Worm (Caenorhabditis elegans) whole organism, late embryonic: ENCODE results near the gene smim-14.

Experiments used
- C08G9.2 ChIP-seq: sonication (generic microtip); optimal IDR thresholded peaks from 2 replicates; lab custom pipeline; 2016; ENCODE audit warnings: mild to moderate bottlenecking, missing genetic modification characterization, moderate library complexity, missing compliant biosample characterization
- C38D4.7 ChIP-seq: fragments of 200-800 bp; sonication (Bioruptor generic); optimal IDR thresholded peaks from 2 replicates; lab custom pipeline; 2018; ENCODE audit warnings: mild to moderate bottlenecking, missing genetic modification characterization, moderate library complexity, missing compliant biosample characterization
- F13H6.1 ChIP-seq: sonication (generic microtip); optimal IDR thresholded peaks from 2 replicates; lab custom pipeline; 2016; ENCODE audit warnings: missing genetic modification characterization, missing compliant biosample characterization
- K02D7.2 ChIP-seq: sonication (generic microtip); optimal IDR thresholded peaks from 2 replicates; lab custom pipeline; 2017; ENCODE audit warnings: mild to moderate bottlenecking, missing genetic modification characterization, missing compliant biosample characterization
- ceh-14 ChIP-seq: sonication (generic microtip); optimal IDR thresholded peaks from 2 replicates; lab custom pipeline; 2016; ENCODE audit warnings: missing genotype, missing genetic modification characterization, missing compliant biosample characterization
- ceh-18 ChIP-seq: sonication (generic microtip); optimal IDR thresholded peaks from 2 replicates; lab custom pipeline; 2016; ENCODE audit warnings: missing genetic modification characterization, missing compliant biosample characterization
- ceh-19 ChIP-seq: fragments of 200-800 bp; sonication (Bioruptor generic); optimal IDR thresholded peaks from 2 replicates; lab custom pipeline; 2018; ENCODE audit warnings: mild to moderate bottlenecking, missing genetic modification characterization, missing compliant biosample characterization
- ceh-2 ChIP-seq: sonication (generic microtip); optimal IDR thresholded peaks from 2 replicates; lab custom pipeline; 2016; ENCODE audit warnings: missing genotype, missing genetic modification characterization, missing compliant biosample characterization
- ceh-24 ChIP-seq: sonication (generic microtip); optimal IDR thresholded peaks from 2 replicates; lab custom pipeline; 2016; ENCODE audit warnings: mild to moderate bottlenecking, missing genetic modification characterization, missing compliant biosample characterization
- ceh-30 ChIP-seq: fragments of 150-350 bp; optimal IDR thresholded peaks from 2 replicates; lab custom pipeline; 2014; ENCODE audit warnings: missing biosample characterization, missing genetic modification characterization
- ceh-31 ChIP-seq: sonication (generic microtip); optimal IDR thresholded peaks from 2 replicates; lab custom pipeline; 2016; ENCODE audit warnings: missing genetic modification characterization, missing compliant biosample characterization
- ceh-34 ChIP-seq: sonication (generic microtip); optimal IDR thresholded peaks from 2 replicates; lab custom pipeline; 2016; ENCODE audit warnings: mild to moderate bottlenecking, missing genetic modification characterization, missing compliant biosample characterization
- ceh-48 ChIP-seq: sonication (generic microtip); optimal IDR thresholded peaks from 2 replicates; lab custom pipeline; 2016; ENCODE audit warnings: missing genetic modification characterization, inconsistent platforms, missing compliant biosample characterization
- ceh-6 ChIP-seq: fragments of 200-800 bp; sonication (Bioruptor generic); optimal IDR thresholded peaks from 2 replicates; lab custom pipeline; 2018; ENCODE audit warnings: mild to moderate bottlenecking, missing genetic modification characterization, missing compliant biosample characterization
- ceh-9 ChIP-seq: sonication (generic microtip); optimal IDR thresholded peaks from 2 replicates; lab custom pipeline; 2016; ENCODE audit warnings: mild to moderate bottlenecking, missing genetic modification characterization, inconsistent platforms, missing compliant biosample characterization
- dmd-4 ChIP-seq: sonication (generic microtip); optimal IDR thresholded peaks from 2 replicates; lab custom pipeline; 2016; ENCODE audit warnings: borderline replicate concordance, missing genetic modification characterization, missing compliant biosample characterization
- dve-1 ChIP-seq: sonication (generic microtip); optimal IDR thresholded peaks from 2 replicates; lab custom pipeline; 2017; ENCODE audit warnings: antibody characterized with exemption, mild to moderate bottlenecking, missing genetic modification characterization, missing compliant biosample characterization
- ets-4 ChIP-seq: sonication (generic microtip); optimal IDR thresholded peaks from 2 replicates; lab custom pipeline; 2016; ENCODE audit warnings: missing genetic modification characterization, missing compliant biosample characterization
- fkh-6 ChIP-seq: sonication (generic microtip); optimal IDR thresholded peaks from 2 replicates; lab custom pipeline; 2016; ENCODE audit warnings: missing genetic modification characterization, missing compliant biosample characterization
- gmeb-2 ChIP-seq: sonication (generic microtip); optimal IDR thresholded peaks from 2 replicates; lab custom pipeline; 2016; ENCODE audit warnings: missing genetic modification characterization, inconsistent platforms, missing compliant biosample characterization
- hlh-30 ChIP-seq: sonication (generic microtip); optimal IDR thresholded peaks from 2 replicates; lab custom pipeline; 2017; ENCODE audit warnings: antibody characterized with exemption, missing genetic modification characterization, missing compliant biosample characterization; ENCODE audit not compliant: insufficient read depth
- hlh-6 ChIP-seq: sonication (generic microtip); optimal IDR thresholded peaks from 2 replicates; lab custom pipeline; 2016; ENCODE audit warnings: missing genotype, missing genetic modification characterization, missing compliant biosample characterization
- madf-2 ChIP-seq: sonication (generic microtip); optimal IDR thresholded peaks from 2 replicates; lab custom pipeline; 2017; ENCODE audit warnings: missing genetic modification characterization, missing compliant biosample characterization
- mec-3 ChIP-seq: sonication (generic microtip); optimal IDR thresholded peaks from 2 replicates; lab custom pipeline; 2016; ENCODE audit warnings: borderline replicate concordance, missing genetic modification characterization, missing compliant biosample characterization
- nfya-1 ChIP-seq: sonication (generic microtip); optimal IDR thresholded peaks from 2 replicates; lab custom pipeline; 2017; ENCODE audit warnings: missing genetic modification characterization, mild to moderate bottlenecking, missing compliant biosample characterization, antibody characterized with exemption, moderate library complexity
- nhr-11 ChIP-seq: fragments of 150-350 bp; optimal IDR thresholded peaks from 2 replicates; lab custom pipeline; 2014; ENCODE audit warnings: missing biosample characterization, missing genetic modification characterization
- nhr-232 ChIP-seq: sonication (generic microtip); optimal IDR thresholded peaks from 2 replicates; lab custom pipeline; 2016; ENCODE audit warnings: missing genetic modification characterization, missing compliant biosample characterization
- npax-4 ChIP-seq: sonication (generic microtip); optimal IDR thresholded peaks from 2 replicates; lab custom pipeline; 2016; ENCODE audit warnings: missing genetic modification characterization, missing compliant biosample characterization
- odd-2 ChIP-seq: sonication (generic microtip); optimal IDR thresholded peaks from 2 replicates; lab custom pipeline; 2017; ENCODE audit warnings: antibody characterized with exemption, mild to moderate bottlenecking, missing genetic modification characterization, missing compliant biosample characterization
- pax-1 ChIP-seq: fragments of 150-350 bp; optimal IDR thresholded peaks from 2 replicates; lab custom pipeline; 2014; ENCODE audit warnings: missing biosample characterization, missing genetic modification characterization
- pha-2 ChIP-seq: sonication (generic microtip); optimal IDR thresholded peaks from 2 replicates; lab custom pipeline; 2017; ENCODE audit warnings: mild to moderate bottlenecking, missing genetic modification characterization, missing compliant biosample characterization
- pha-4 ChIP-seq: fragments of 150-350 bp; optimal IDR thresholded peaks from 2 replicates; lab custom pipeline; 2018; ENCODE audit warnings: missing biosample characterization, missing genetic modification reagents, missing genetic modification characterization
- pqm-1 ChIP-seq: sonication (generic microtip); optimal IDR thresholded peaks from 2 replicates; lab custom pipeline; 2016; ENCODE audit warnings: missing genetic modification characterization, missing compliant biosample characterization
- rnt-1 ChIP-seq: sonication (generic microtip); optimal IDR thresholded peaks from 2 replicates; lab custom pipeline; 2016; ENCODE audit warnings: missing genetic modification characterization, missing compliant biosample characterization
- sdc-2 ChIP-seq: sonication (generic microtip); optimal IDR thresholded peaks from 2 replicates; lab custom pipeline; 2016; ENCODE audit warnings: missing genotype, missing genetic modification characterization, missing compliant biosample characterization
- syd-9 ChIP-seq: sonication (generic microtip); optimal IDR thresholded peaks from 2 replicates; lab custom pipeline; 2016; ENCODE audit warnings: mild to moderate bottlenecking, missing genetic modification characterization, moderate library complexity, missing compliant biosample characterization
- tbx-2 ChIP-seq: sonication (generic microtip); optimal IDR thresholded peaks from 2 replicates; lab custom pipeline; 2016; ENCODE audit warnings: missing genetic modification characterization, missing compliant biosample characterization
- tbx-7 ChIP-seq: sonication (generic microtip); optimal IDR thresholded peaks from 2 replicates; lab custom pipeline; 2016; ENCODE audit warnings: missing genotype, missing genetic modification characterization, missing compliant biosample characterization
- unc-3 ChIP-seq, 2 experiments: fragments of 200-800 bp in 1 of 2; sonication (Bioruptor generic) in 1 of 2; sonication (generic microtip) in 1 of 2; conservative IDR thresholded peaks in 1 of 2; optimal IDR thresholded peaks in 1 of 2; 2 replicates each; pipeline versions ENCODE4 v1.3.6 to Lab custom; 2016 to 2022; ENCODE audit warnings: missing compliant biosample characterization in 2 of 2, missing genetic modification characterization in 2 of 2, missing genetic modification reagents in 1 of 2
- unc-42 ChIP-seq: sonication (generic microtip); optimal IDR thresholded peaks from 2 replicates; lab custom pipeline; 2016; ENCODE audit warnings: missing genotype, missing genetic modification characterization, missing compliant biosample characterization
- unc-55 ChIP-seq: sonication (generic microtip); optimal IDR thresholded peaks from 2 replicates; lab custom pipeline; 2017; ENCODE audit warnings: missing biosample characterization, missing genetic modification reagents, missing genetic modification characterization
- unc-86 ChIP-seq: sonication (generic microtip); optimal IDR thresholded peaks from 2 replicates; lab custom pipeline; 2016; ENCODE audit warnings: missing genetic modification characterization, missing compliant biosample characterization
- ztf-16 ChIP-seq: sonication (generic microtip); optimal IDR thresholded peaks from 2 replicates; lab custom pipeline; 2017; ENCODE audit warnings: missing genetic modification characterization, missing compliant biosample characterization

smim-14 gene

DNA sequence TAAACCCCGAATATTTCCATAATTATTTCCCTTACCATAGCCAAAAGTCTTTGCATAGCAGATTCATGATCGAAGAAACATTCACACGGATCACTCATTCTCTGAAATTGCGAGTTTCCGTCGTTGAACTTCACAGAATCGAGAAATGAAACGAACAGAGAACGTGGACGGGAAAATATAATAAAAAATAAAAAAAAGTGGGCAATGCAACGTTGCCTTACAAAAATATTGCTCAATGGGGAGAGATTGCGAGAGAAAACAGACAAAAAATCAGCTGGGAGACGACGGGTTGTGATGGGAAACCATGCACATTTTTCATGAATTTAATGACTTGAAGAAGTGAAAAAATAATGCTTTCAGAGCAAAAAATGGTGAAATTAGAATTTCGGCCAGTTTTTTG is at the start of gene smim-14:
Gene smim-14, minus strand, starts transcription at position 101 of the 400 bp plus-strand sequence.
- TF ChIP-seq ceh-14 (tag; lab: Kevin White, UChicago) = no peak

- TF ChIP-seq ceh-34 (tag; lab: Kevin White, UChicago) = no peak
- TF ChIP-seq pqm-1 (tag; lab: Kevin White, UChicago) = no peak
- no peak for TF ChIP-seq ztf-16 (tag; lab: Kevin White, UChicago)
- no peak for TF ChIP-seq npax-4 (tag; lab: Kevin White, UChicago)
- TF ChIP-seq nfya-1 (tag; lab: Kevin White, UChicago) = no peak
- no peak for TF ChIP-seq pha-2 (tag; lab: Kevin White, UChicago)
- TF ChIP-seq unc-42 (tag; lab: Kevin White, UChicago) = no peak
- no peak for TF ChIP-seq gmeb-2 (tag; lab: Kevin White, UChicago)
- TF ChIP-seq unc-3 (GFP tag; conservative IDR thresholded peaks at IDR 0.05; lab: Robert Waterston, UW) = no peak
- TF ChIP-seq unc-3 (tag; optimal IDR thresholded peaks at IDR 0.05; lab: Kevin White, UChicago) = no peak
- no peak for TF ChIP-seq pha-4
These were observed 42.3 kb upstream of the smim-14 start for ce11 chrIII:3511808-3512207.

DNA sequence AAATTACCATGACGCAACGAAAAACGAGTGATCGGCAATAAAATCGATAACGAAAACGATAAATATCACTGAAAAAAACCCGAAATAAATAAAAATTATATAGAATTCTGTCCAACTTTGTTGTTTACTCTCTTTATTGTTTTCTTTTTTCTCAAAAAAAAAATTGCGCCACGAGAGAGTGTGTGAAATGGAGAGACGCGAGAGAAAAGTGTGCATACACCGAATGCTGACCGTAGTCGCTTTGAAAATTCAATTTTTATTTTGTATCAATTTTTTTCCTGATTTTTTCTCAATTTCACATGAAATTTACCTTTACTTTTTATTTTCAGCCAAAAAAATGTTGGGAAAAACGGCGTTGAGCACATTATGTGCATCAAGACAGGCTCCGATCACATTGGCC is 40.4 kb upstream of the smim-14 start, which contains the start of the genes M01F1.4 and mrpl-35:
Gene M01F1.4, minus strand, starts transcription at position 126 of the 400 bp plus-strand sequence.
Gene mrpl-35, plus strand, starts transcription at position 330 of the 400 bp plus-strand sequence.
- TF ChIP-seq hlh-6 (no peak), unc-42 (tag; lab: Kevin White, UChicago) (peak; percentile 35)

DNA sequence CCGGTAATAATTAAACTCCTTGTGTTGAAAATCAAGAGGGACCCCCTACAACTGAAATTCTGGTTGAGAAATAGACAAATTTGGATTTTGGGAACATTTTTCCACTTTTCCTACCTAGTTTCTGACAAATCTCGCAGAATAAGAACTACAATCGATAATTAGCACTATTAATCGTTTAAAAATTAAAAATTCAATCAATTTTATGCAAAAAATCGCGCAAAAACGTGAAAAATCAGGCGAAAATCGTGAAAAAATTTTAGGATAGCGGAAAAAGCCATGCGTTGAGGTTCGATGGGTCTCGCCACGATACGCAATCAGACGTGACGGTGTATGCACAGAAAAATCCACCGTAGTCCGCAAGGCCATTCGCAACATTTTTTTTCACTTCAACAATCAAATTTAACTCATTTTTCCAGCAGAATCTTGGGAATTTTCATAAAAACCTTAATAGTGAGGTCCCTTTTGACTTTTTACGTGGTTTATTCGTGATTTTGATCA is 35.6 kb upstream of the smim-14 start, which contains the start of gene lias-1:
Gene lias-1, minus strand, starts transcription at position 51 of the 498 bp plus-strand sequence.
- TF ChIP-seq unc-42 (tag; lab: Kevin White, UChicago) (peak; percentile 65), pha-2 (tag; lab: Kevin White, UChicago) (no peak), mec-3 (no peak), ceh-24 (tag; lab: Kevin White, UChicago) (peak; percentile 38), ztf-16 (tag; lab: Kevin White, UChicago) (peak; percentile 52), C08G9.2 (tag; lab: Kevin White, UChicago) (no peak), pqm-1 (tag; lab: Kevin White, UChicago) (peak; percentile 21), ets-4 (no peak), unc-55 (GFP tag; lab: Kevin White, UChicago) (peak; percentile 54), pax-1 (tag; lab: Kevin White, UChicago) (peak; percentile 67), hlh-30 (tag; lab: Kevin White, UChicago) (peak; percentile 48), ceh-30 (tag; lab: Kevin White, UChicago) (peak; percentile 54), dve-1 (tag; lab: Kevin White, UChicago) (peak; percentile 15), sdc-2 (tag; lab: Kevin White, UChicago) (no peak), dmd-4 (tag; lab: Kevin White, UChicago) (no peak), ceh-14 (tag; lab: Kevin White, UChicago) (peak; percentile 32), ceh-2 (peak; percentile 44), tbx-7 (tag; lab: Kevin White, UChicago) (no peak), ceh-9 (tag; lab: Kevin White, UChicago) (no peak), fkh-6 (tag; lab: Kevin White, UChicago) (no peak), nfya-1 (tag; lab: Kevin White, UChicago) (peak; percentile 86), nhr-11 (no peak), npax-4 (tag; lab: Kevin White, UChicago) (no peak), ceh-48 (tag; lab: Kevin White, UChicago) (peak; percentile 5), F13H6.1 (tag; lab: Kevin White, UChicago) (no peak), tbx-2 (peak; percentile 75), syd-9 (tag; lab: Kevin White, UChicago) (no peak), rnt-1 (peak; percentile 3), unc-86 (tag; lab: Kevin White, UChicago) (peak; percentile 19), madf-2 (peak; percentile 35), ceh-6 (no peak), nhr-232 (no peak), ceh-19 (no peak), ceh-31 (peak; percentile 60), ceh-18 (tag; lab: Kevin White, UChicago) (peak; percentile 67), K02D7.2 (tag; lab: Kevin White, UChicago) (no peak), odd-2 (tag; lab: Kevin White, UChicago) (no peak), unc-3 (GFP tag; conservative IDR thresholded peaks at IDR 0.05; lab: Robert Waterston, UW) (0 out of 2 replicates have a peak, but pooled peaks have one; percentile 10), unc-3 (tag; optimal IDR thresholded peaks at IDR 0.05; lab: Kevin White, UChicago) (no peak), hlh-6 (no peak), C38D4.7 (GFP tag; lab: Kevin White, UChicago) (no peak)
